Worm (Caenorhabditis elegans): Measurements from ENCODE around the gene C18A3.7.
"Not testable (repeated sequence)": the region's sequence is repeated elsewhere in the genome, so short reads cannot be mapped to it uniquely, and the experiment has no call there.

C18A3.7 gene

ce11 chrII:5757656-5758055 lies 27.4 kb upstream of the C18A3.7 start, which contains the start of the genes F10C1.3 and F10C1.23:
Gene F10C1.3, minus strand, starts transcription at chrII:5757756.
Gene F10C1.23, plus strand, starts transcription at chrII:5758040.
- not testable (repeated sequence) for TF ChIP-seq sptf-1 (tag; optimal IDR thresholded peaks at IDR 0.05); unc-120 (tag; optimal IDR thresholded peaks at IDR 0.05; ENCODE audit: poor library complexity, severe bottlenecking); sem-2 (GFP tag; optimal IDR thresholded peaks at IDR 0.05)

DNA sequence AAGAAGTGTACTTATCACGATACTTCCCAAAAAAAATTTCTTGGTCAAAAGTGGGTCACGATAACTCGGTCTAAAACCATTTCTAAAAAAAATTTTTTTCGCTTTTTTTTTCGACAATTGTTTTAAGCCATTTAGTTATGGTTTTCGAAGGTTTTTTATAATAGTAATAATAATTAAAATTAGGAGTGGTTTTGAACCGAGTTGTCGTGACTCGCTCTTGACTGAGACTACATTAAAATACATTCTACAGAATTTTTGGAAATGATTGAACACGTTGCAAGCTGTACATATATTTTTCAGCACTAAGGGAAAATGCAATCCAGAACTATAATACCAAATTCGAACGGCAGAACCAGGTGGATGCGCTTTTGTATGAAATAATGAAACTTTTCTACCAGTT lies 23.9 kb upstream of the C18A3.7 start, which contains the start of gene F10C1.8:
TSS of gene F10C1.8 (plus strand) at position 301 of the 400 bp plus-strand sequence.
- TF ChIP-seq elt-3 (tag; optimal IDR thresholded peaks at IDR 0.05), result no peak
- no peak for TF ChIP-seq unc-62 (GFP tag; optimal IDR thresholded peaks at IDR 0.05)
- TF ChIP-seq zip-8 (tag; optimal IDR thresholded peaks at IDR 0.05), result no peak
- TF ChIP-seq ceh-43 (GFP tag; optimal IDR thresholded peaks at IDR 0.05), result no peak
- TF ChIP-seq flh-1 (GFP tag; optimal IDR thresholded peaks at IDR 0.05), result no peak
- no peak for TF ChIP-seq ztf-11 (tag; optimal IDR thresholded peaks at IDR 0.05)
- TF ChIP-seq snpc-4 (tag; optimal IDR thresholded peaks at IDR 0.05), result no peak
- TF ChIP-seq M03D4.4 (tag; optimal IDR thresholded peaks at IDR 0.05), result no peak
- no peak for TF ChIP-seq nhr-2 (tag; optimal IDR thresholded peaks at IDR 0.05)
- TF ChIP-seq elt-1 (tag; optimal IDR thresholded peaks at IDR 0.05; ENCODE audit: borderline replicate concordance, insufficient read depth), result no peak
- TF ChIP-seq blmp-1 (tag; optimal IDR thresholded peaks at IDR 0.05), result no peak
- TF ChIP-seq mls-2 (tag; optimal IDR thresholded peaks at IDR 0.05), result no peak
- TF ChIP-seq cnd-1 (tag; optimal IDR thresholded peaks at IDR 0.05), result no peak
- no peak for TF ChIP-seq ham-2 (GFP tag; optimal IDR thresholded peaks at IDR 0.05)
- TF ChIP-seq nhr-76 (tag; optimal IDR thresholded peaks at IDR 0.05), result no peak
- no peak for TF ChIP-seq mab-5 (tag; optimal IDR thresholded peaks at IDR 0.05)
- no peak for TF ChIP-seq sptf-1 (tag; optimal IDR thresholded peaks at IDR 0.05)
- no peak for TF ChIP-seq nhr-237 (tag; optimal IDR thresholded peaks at IDR 0.05)
- TF ChIP-seq unc-120 (tag; optimal IDR thresholded peaks at IDR 0.05; ENCODE audit: poor library complexity, severe bottlenecking), result no peak
- TF ChIP-seq tbx-8 (GFP tag; optimal IDR thresholded peaks at IDR 0.05), result no peak

DNA sequence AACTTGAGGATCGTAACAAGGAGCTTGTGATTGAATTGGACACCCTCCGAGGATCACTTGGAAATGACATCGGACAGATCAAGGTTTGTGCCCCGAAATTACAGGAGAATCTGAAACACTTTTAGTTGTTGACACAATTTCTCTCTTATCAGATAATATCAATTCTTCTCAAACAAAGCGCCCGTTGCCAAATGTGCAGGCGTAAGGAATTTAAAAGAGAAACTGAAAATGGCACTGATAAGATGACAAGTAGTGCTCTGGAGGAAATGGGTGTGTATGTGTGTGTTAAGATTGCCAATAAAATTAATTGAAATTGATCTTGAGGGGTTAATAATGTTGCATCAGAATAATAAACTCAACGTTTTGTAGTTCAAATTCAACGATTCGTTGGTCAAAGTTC lies 21.1 kb upstream of the C18A3.7 start:
- TF ChIP-seq nhr-2 (tag; optimal IDR thresholded peaks at IDR 0.05), result no peak
- TF ChIP-seq sem-2 (GFP tag; optimal IDR thresholded peaks at IDR 0.05), result no peak
- no peak for TF ChIP-seq elt-1 (tag; optimal IDR thresholded peaks at IDR 0.05; ENCODE audit: borderline replicate concordance, insufficient read depth)

DNA sequence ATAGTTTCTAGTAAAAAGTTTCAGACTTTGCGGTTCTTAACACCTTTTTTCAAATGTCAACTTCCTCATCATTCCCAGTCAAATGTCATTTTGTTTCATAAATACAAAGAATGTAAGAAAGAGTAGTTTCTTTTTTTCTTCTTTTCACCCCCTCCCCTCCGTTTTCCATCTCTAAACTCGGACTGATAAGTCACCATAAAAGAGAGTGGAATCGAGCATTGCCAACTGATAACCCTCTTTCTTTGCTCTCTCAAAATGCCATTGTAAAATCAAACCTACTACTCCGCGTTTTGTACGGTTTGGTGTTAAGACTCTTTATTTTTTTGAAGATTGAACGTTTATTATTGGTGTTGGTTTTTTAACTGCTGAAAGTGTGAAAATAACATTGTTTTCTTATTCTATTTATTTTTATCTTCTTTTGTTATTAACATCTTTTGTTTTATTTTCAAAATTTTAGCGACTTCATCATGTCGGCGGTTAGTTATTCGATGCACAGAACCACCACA lies 19.5 kb upstream of the C18A3.7 start, which contains the start of gene ifb-2:
TSS of gene ifb-2 (plus strand) at position 456 of the 506 bp plus-strand sequence.
- TF ChIP-seq mab-5 (tag; optimal IDR thresholded peaks at IDR 0.05) (no peak), bed-3 (GFP tag; optimal IDR thresholded peaks at IDR 0.05) (no peak), ces-1 (GFP tag; optimal IDR thresholded peaks at IDR 0.05) (no peak), lsy-2 (tag; optimal IDR thresholded peaks at IDR 0.05) (no peak), ztf-11 (tag; optimal IDR thresholded peaks at IDR 0.05) (no peak), zip-8 (tag; optimal IDR thresholded peaks at IDR 0.05) (no peak), ham-2 (GFP tag; optimal IDR thresholded peaks at IDR 0.05) (no peak), ceh-83 (GFP tag; optimal IDR thresholded peaks at IDR 0.05) (no peak), mls-2 (tag; optimal IDR thresholded peaks at IDR 0.05) (no peak), unc-39 (tag; optimal IDR thresholded peaks at IDR 0.05) (no peak), nhr-12 (tag; optimal IDR thresholded peaks at IDR 0.05) (no peak), mep-1 (tag; optimal IDR thresholded peaks at IDR 0.05) (no peak)

DNA sequence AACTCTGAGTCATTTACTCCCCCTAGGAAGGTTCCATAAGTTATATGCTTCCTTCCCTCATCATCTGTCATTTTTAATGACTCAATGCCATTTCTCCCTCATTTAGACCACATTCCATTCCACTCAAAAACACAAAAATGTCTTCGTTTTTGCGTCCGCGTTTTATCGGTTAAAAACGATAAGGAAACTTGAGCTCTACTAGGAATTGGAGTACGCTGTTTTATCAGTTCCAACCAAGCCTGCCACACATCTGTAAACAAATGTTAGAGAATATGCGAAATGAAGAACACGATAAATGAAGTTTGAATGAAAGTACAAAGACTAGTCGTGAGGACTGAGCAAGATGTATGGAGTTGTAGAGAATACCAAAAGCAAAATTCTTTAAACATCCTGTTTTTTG lies 18.2 kb upstream of the C18A3.7 start:
- TF ChIP-seq blmp-1 (tag; optimal IDR thresholded peaks at IDR 0.05), result no peak
- no peak for TF ChIP-seq elt-3 (tag; optimal IDR thresholded peaks at IDR 0.05)
- TF ChIP-seq bed-3 (GFP tag; optimal IDR thresholded peaks at IDR 0.05), result no peak
- TF ChIP-seq unc-62 (GFP tag; optimal IDR thresholded peaks at IDR 0.05), result no peak
- no peak for TF ChIP-seq sem-2 (GFP tag; optimal IDR thresholded peaks at IDR 0.05)
- no peak for TF ChIP-seq snpc-4 (tag; optimal IDR thresholded peaks at IDR 0.05)
- TF ChIP-seq ceh-39 (tag; optimal IDR thresholded peaks at IDR 0.05), result no peak
- no peak for TF ChIP-seq mab-5 (tag; optimal IDR thresholded peaks at IDR 0.05)
- no peak for TF ChIP-seq ceh-43 (GFP tag; optimal IDR thresholded peaks at IDR 0.05)
- TF ChIP-seq unc-120 (tag; optimal IDR thresholded peaks at IDR 0.05; ENCODE audit: poor library complexity, severe bottlenecking), result no peak
- TF ChIP-seq cnd-1 (tag; optimal IDR thresholded peaks at IDR 0.05), result no peak
- no peak for TF ChIP-seq lin-32 (GFP tag; optimal IDR thresholded peaks at IDR 0.05)
- TF ChIP-seq hlh-1 (tag; optimal IDR thresholded peaks at IDR 0.05), result no peak

Data from whole organism, mixed stage, embryonic.